Worm (Caenorhabditis elegans) whole organism, L2 larva: ENCODE results near the gene rod-1.
A peak's percentile ranks its signal among the peaks of the same experiment; 100 is the strongest.

ENCODE experiments used
- C34F6.9 ChIP-seq: fragments of 150-350 bp; optimal IDR thresholded peaks from 2 replicates; lab custom pipeline; 2014; ENCODE audit warnings: missing biosample characterization, missing genetic modification characterization
- R02D3.7 ChIP-seq: fragments of 150-350 bp; optimal IDR thresholded peaks from 2 replicates; lab custom pipeline; 2014; ENCODE audit warnings: missing biosample characterization, missing genetic modification characterization
- Y55F3AM.14 ChIP-seq: fragments of 200-800 bp; sonication (Bioruptor generic); optimal IDR thresholded peaks from 2 replicates; lab custom pipeline; 2018; ENCODE audit warnings: mild to moderate bottlenecking, missing genetic modification characterization, missing compliant biosample characterization
- ZK546.5 ChIP-seq: sonication (generic microtip); optimal IDR thresholded peaks from 2 replicates; lab custom pipeline; 2017; ENCODE audit warnings: missing biosample characterization, missing genetic modification characterization
- alr-1 ChIP-seq: fragments of 150-350 bp; optimal IDR thresholded peaks from 2 replicates; lab custom pipeline; 2014; ENCODE audit warnings: missing biosample characterization, missing genetic modification characterization
- aly-2 ChIP-seq: fragments of 150-350 bp; optimal IDR thresholded peaks from 2 replicates; lab custom pipeline; 2014; ENCODE audit warnings: missing biosample characterization, missing genetic modification characterization
- ama-1 ChIP-seq: fragments of 150-350 bp; optimal IDR thresholded peaks from 2 replicates; lab custom pipeline; 2018; ENCODE audit warnings: inconsistent platforms
- blmp-1 ChIP-seq: sonication (generic microtip); optimal IDR thresholded peaks from 2 replicates; lab custom pipeline; 2017; ENCODE audit warnings: missing genetic modification characterization, mild to moderate bottlenecking, missing compliant biosample characterization, antibody characterized with exemption, moderate library complexity; ENCODE audit not compliant: insufficient read depth
- ceh-82 ChIP-seq: fragments of 150-350 bp; optimal IDR thresholded peaks from 2 replicates; lab custom pipeline; 2014; ENCODE audit warnings: missing biosample characterization, missing genetic modification characterization
- crh-2 ChIP-seq: sonication (generic microtip); optimal IDR thresholded peaks from 2 replicates; lab custom pipeline; 2017; ENCODE audit warnings: missing biosample characterization, missing genetic modification characterization
- dmd-4 ChIP-seq: sonication (generic microtip); optimal IDR thresholded peaks from 2 replicates; lab custom pipeline; 2017; ENCODE audit warnings: missing biosample characterization, missing genetic modification characterization
- fos-1 ChIP-seq: fragments of 150-350 bp; optimal IDR thresholded peaks from 2 replicates; lab custom pipeline; 2014; ENCODE audit warnings: missing biosample characterization, missing genetic modification characterization
- gmeb-1 ChIP-seq: fragments of 150-350 bp; optimal IDR thresholded peaks from 2 replicates; lab custom pipeline; 2014; ENCODE audit warnings: missing biosample characterization, missing genetic modification characterization
- lin-11 ChIP-seq: fragments of 150-350 bp; sonication (generic microtip); optimal IDR thresholded peaks from 2 replicates; lab custom pipeline; 2014; ENCODE audit warnings: missing biosample characterization, missing genetic modification characterization, inconsistent platforms, mixed read lengths
- lin-13 ChIP-seq: fragments of 150-350 bp; optimal IDR thresholded peaks from 2 replicates; lab custom pipeline; 2014; ENCODE audit warnings: missing biosample characterization, missing genetic modification reagents, missing genetic modification characterization
- lin-39 ChIP-seq: fragments of 150-350 bp; optimal IDR thresholded peaks from 2 replicates; lab custom pipeline; 2014; ENCODE audit warnings: missing biosample characterization, missing genetic modification reagents, missing genetic modification characterization
- lsy-2 ChIP-seq, 2 experiments: fragments of 150-350 bp in 1 of 2; sonication (generic microtip) in 1 of 2; optimal IDR thresholded peaks; 2 replicates each; lab custom pipeline; 2014 to 2017; ENCODE audit warnings: missing biosample characterization in 2 of 2, missing genetic modification characterization in 2 of 2
- mbf-1 ChIP-seq: sonication (generic microtip); optimal IDR thresholded peaks from 2 replicates; lab custom pipeline; 2017; ENCODE audit warnings: missing biosample characterization, missing genetic modification characterization
- mdl-1 ChIP-seq, 2 experiments: fragments of 150-350 bp in 1 of 2; sonication (generic microtip) in 1 of 2; optimal IDR thresholded peaks; 2 replicates each; lab custom pipeline; 2017; ENCODE audit warnings: missing biosample characterization in 2 of 2, missing genetic modification characterization in 2 of 2
- nhr-10 ChIP-seq: sonication (generic microtip); optimal IDR thresholded peaks from 2 replicates; lab custom pipeline; 2017; ENCODE audit warnings: missing biosample characterization, missing genetic modification characterization
- nhr-11 ChIP-seq: fragments of 150-350 bp; optimal IDR thresholded peaks from 2 replicates; lab custom pipeline; 2014; ENCODE audit warnings: missing biosample characterization, missing genetic modification characterization
- nhr-129 ChIP-seq: fragments of 150-350 bp; optimal IDR thresholded peaks from 2 replicates; lab custom pipeline; 2014; ENCODE audit warnings: missing biosample characterization, missing genetic modification characterization
- nhr-21 ChIP-seq: fragments of 150-350 bp; optimal IDR thresholded peaks from 2 replicates; lab custom pipeline; 2014; ENCODE audit warnings: missing biosample characterization, missing genetic modification characterization
- nhr-23 ChIP-seq: fragments of 150-350 bp; optimal IDR thresholded peaks from 2 replicates; lab custom pipeline; 2014; ENCODE audit warnings: missing biosample characterization, missing genetic modification reagents, missing genetic modification characterization
- nhr-237 ChIP-seq: fragments of 150-350 bp; optimal IDR thresholded peaks from 2 replicates; lab custom pipeline; 2014; ENCODE audit warnings: missing biosample characterization, missing genetic modification characterization
- nhr-25 ChIP-seq: fragments of 150-350 bp; sonication (generic microtip); optimal IDR thresholded peaks from 3 replicates; lab custom pipeline; 2014; ENCODE audit warnings: missing biosample characterization, missing genetic modification characterization
- nhr-6 ChIP-seq: fragments of 150-350 bp; optimal IDR thresholded peaks from 2 replicates; lab custom pipeline; 2014; ENCODE audit warnings: missing biosample characterization, missing genetic modification characterization
- nhr-77 ChIP-seq: fragments of 150-350 bp; optimal IDR thresholded peaks from 2 replicates; lab custom pipeline; 2014; ENCODE audit warnings: missing biosample characterization, missing genetic modification characterization
- peb-1 ChIP-seq: fragments of 150-350 bp; optimal IDR thresholded peaks from 2 replicates; lab custom pipeline; 2014; ENCODE audit warnings: missing biosample characterization, missing genetic modification characterization
- sem-4 ChIP-seq: fragments of 150-350 bp; optimal IDR thresholded peaks from 2 replicates; lab custom pipeline; 2014; ENCODE audit warnings: missing biosample characterization, missing genetic modification reagents, missing genetic modification characterization
- skn-1 ChIP-seq: sonication (generic microtip); optimal IDR thresholded peaks from 2 replicates; lab custom pipeline; 2017; ENCODE audit warnings: missing biosample characterization, missing genetic modification characterization
- sma-3 ChIP-seq: sonication (generic microtip); optimal IDR thresholded peaks from 2 replicates; lab custom pipeline; 2016; ENCODE audit warnings: missing genetic modification reagents, missing genetic modification characterization, missing compliant biosample characterization
- sma-9 ChIP-seq, 2 experiments: fragments of 150-350 bp in 1 of 2; sonication (generic microtip) in 1 of 2; optimal IDR thresholded peaks; 2 replicates each; lab custom pipeline; 2014 to 2016; ENCODE audit warnings: missing genetic modification characterization in 2 of 2, mild to moderate bottlenecking in 1 of 2, missing biosample characterization in 1 of 2, missing compliant biosample characterization in 1 of 2, missing genetic modification reagents in 1 of 2, moderate library complexity in 1 of 2
- snpc-4 ChIP-seq: fragments of 150-350 bp; optimal IDR thresholded peaks from 2 replicates; lab custom pipeline; 2014; ENCODE audit warnings: missing biosample characterization, missing genetic modification characterization
- unc-39 ChIP-seq: fragments of 150-350 bp; optimal IDR thresholded peaks from 2 replicates; lab custom pipeline; 2014; ENCODE audit warnings: missing biosample characterization, missing genetic modification characterization
- unc-55 ChIP-seq: fragments of 150-350 bp; sonication (generic microtip); optimal IDR thresholded peaks from 3 replicates; lab custom pipeline; 2014; ENCODE audit warnings: missing biosample characterization, missing genetic modification reagents, missing genetic modification characterization
- zag-1 ChIP-seq: fragments of 150-350 bp; optimal IDR thresholded peaks from 2 replicates; lab custom pipeline; 2014; ENCODE audit warnings: missing biosample characterization, missing genetic modification characterization
- ztf-1 ChIP-seq: fragments of 200-800 bp; sonication (Bioruptor generic); conservative IDR thresholded peaks from 2 replicates; pipeline ENCODE4 v1.3.6; 2022; ENCODE audit warnings: missing genetic modification characterization, missing compliant biosample characterization
- ztf-4 ChIP-seq: fragments of 150-350 bp; optimal IDR thresholded peaks from 2 replicates; lab custom pipeline; 2014; ENCODE audit warnings: missing biosample characterization, missing genetic modification characterization

Gene rod-1

ce11 chrIV:7451345-7451744, 26.9 kb upstream of the rod-1 start, which contains the start of gene tes-1:
TSS of gene tes-1 (minus strand) at chrIV:7451445.
- TF ChIP-seq C34F6.9 (tag; lab: Kevin White, UChicago) (no peak), R02D3.7 (tag; lab: Kevin White, UChicago) (no peak), nhr-11 (tag; lab: Kevin White, UChicago) (no peak), mdl-1 (tag; optimal IDR thresholded peaks at IDR 0.05; lab: Kevin White, UChicago) (no peak), ama-1 (lab: Kevin White, UChicago) (no peak), mbf-1 (tag; lab: Kevin White, UChicago) (no peak), nhr-129 (no peak), nhr-10 (tag; lab: Kevin White, UChicago) (no peak), lin-13 (GFP tag; lab: Kevin White, UChicago) (no peak), ZK546.5 (no peak), nhr-237 (no peak), Y55F3AM.14 (no peak), nhr-21 (tag; lab: Kevin White, UChicago) (no peak), skn-1 (tag; lab: Kevin White, UChicago) (no peak), fos-1 (no peak)

- TF ChIP-seq unc-39 (tag; lab: Kevin White, UChicago) (no peak), dmd-4 (no peak), lsy-2 (tag; optimal IDR thresholded peaks at IDR 0.05; lab: Kevin White, UChicago) (no peak), sma-3 (no peak), nhr-21 (tag; lab: Kevin White, UChicago) (no peak), nhr-237 (no peak), Y55F3AM.14 (no peak), blmp-1 (tag; lab: Kevin White, UChicago) (no peak), R02D3.7 (tag; lab: Kevin White, UChicago) (no peak), sem-4 (peak; percentile 12), nhr-25 (no peak), unc-55 (GFP tag; lab: Kevin White, UChicago) (peak; percentile 69), sma-9 (GFP tag; optimal IDR thresholded peaks at IDR 0.05; lab: Kevin White, UChicago) (peak; percentile 6), sma-9 (tag; optimal IDR thresholded peaks at IDR 0.05; lab: Kevin White, UChicago) (no peak), nhr-129 (peak; percentile 15)
Measured at ce11 chrIV:7453661-7454159, 24.5 kb upstream of the rod-1 start.

- TF ChIP-seq nhr-23 (tag; lab: Kevin White, UChicago) (no peak), ztf-4 (tag; lab: Kevin White, UChicago) (no peak), nhr-6 (no peak), nhr-11 (tag; lab: Kevin White, UChicago) (no peak), alr-1 (tag; lab: Kevin White, UChicago) (no peak)
Measured at ce11 chrIV:7454890-7455289, 23.4 kb upstream of the rod-1 start.

ce11 chrIV:7456225-7456624, 22.0 kb upstream of the rod-1 start, which contains the start of gene F13B6.1:
TSS of gene F13B6.1 (plus strand) at chrIV:7456525.
- TF ChIP-seq sma-9 (GFP tag; optimal IDR thresholded peaks at IDR 0.05; lab: Kevin White, UChicago) (no peak), sma-9 (tag; optimal IDR thresholded peaks at IDR 0.05; lab: Kevin White, UChicago) (no peak), nhr-237 (no peak), aly-2 (tag; lab: Kevin White, UChicago) (no peak), gmeb-1 (tag; lab: Kevin White, UChicago) (no peak), ZK546.5 (no peak), nhr-77 (tag; lab: Kevin White, UChicago) (no peak), mdl-1 (tag; optimal IDR thresholded peaks at IDR 0.05; lab: Kevin White, UChicago) (no peak)

- TF ChIP-seq Y55F3AM.14, result no peak
- peak; percentile 34 for TF ChIP-seq fos-1
Measured at ce11 chrIV:7460225-7460624, 18.0 kb upstream of the rod-1 start, which contains the start of gene F13B6.2. TSS of gene F13B6.2 (minus strand) at chrIV:7460325.

- TF ChIP-seq lin-39 (tag; lab: Kevin White, UChicago) (no peak), ceh-82 (tag; lab: Kevin White, UChicago) (no peak), nhr-77 (tag; lab: Kevin White, UChicago) (no peak), fos-1 (no peak), C34F6.9 (tag; lab: Kevin White, UChicago) (no peak), nhr-237 (no peak), nhr-23 (tag; lab: Kevin White, UChicago) (no peak), crh-2 (tag; lab: Kevin White, UChicago) (no peak), R02D3.7 (tag; lab: Kevin White, UChicago) (no peak), lsy-2 (tag; optimal IDR thresholded peaks at IDR 0.05; lab: Kevin White, UChicago) (no peak), nhr-21 (tag; lab: Kevin White, UChicago) (no peak), snpc-4 (tag; lab: Kevin White, UChicago) (no peak), nhr-25 (no peak), zag-1 (tag; lab: Kevin White, UChicago) (no peak), ztf-1 (GFP tag; lab: Robert Waterston, UW) (no peak), aly-2 (tag; lab: Kevin White, UChicago) (no peak), nhr-10 (tag; lab: Kevin White, UChicago) (no peak), lin-11 (tag; lab: Kevin White, UChicago) (no peak), peb-1 (tag; lab: Kevin White, UChicago) (no peak), sma-9 (GFP tag; optimal IDR thresholded peaks at IDR 0.05; lab: Kevin White, UChicago) (no peak), sma-9 (tag; optimal IDR thresholded peaks at IDR 0.05; lab: Kevin White, UChicago) (no peak)
Measured at ce11 chrIV:7465857-7466256, 12.4 kb upstream of the rod-1 start, which contains the start of gene F13B6.3. TSS of gene F13B6.3 (minus strand) at chrIV:7465957.
